Worm (Caenorhabditis elegans) whole organism, L3 larva: ENCODE measurements around the gene lact-2.

Source experiments
- aly-2 ChIP-seq: fragments of 150-350 bp; optimal IDR thresholded peaks from 2 replicates; lab custom pipeline; 2014; ENCODE audit warnings: missing biosample characterization, missing genetic modification characterization
- ceh-82 ChIP-seq: fragments of 150-350 bp; optimal IDR thresholded peaks from 2 replicates; lab custom pipeline; 2014; ENCODE audit warnings: missing biosample characterization, missing genetic modification characterization
- egl-27 ChIP-seq: sonication (generic microtip); optimal IDR thresholded peaks from 4 replicates; lab custom pipeline; 2017; ENCODE audit warnings: missing biosample characterization, missing genetic modification reagents, missing genetic modification characterization
- hmg-11 ChIP-seq: sonication (generic microtip); optimal IDR thresholded peaks from 2 replicates; lab custom pipeline; 2016; ENCODE audit warnings: missing genetic modification characterization, missing compliant biosample characterization
- jun-1 ChIP-seq: fragments of 150-350 bp; optimal IDR thresholded peaks from 2 replicates; lab custom pipeline; 2014; ENCODE audit warnings: missing biosample characterization, missing genetic modification reagents, missing genetic modification characterization
- lin-39 ChIP-seq: fragments of 150-350 bp; optimal IDR thresholded peaks from 2 replicates; lab custom pipeline; 2018; ENCODE audit warnings: missing biosample characterization, missing genetic modification reagents, missing genetic modification characterization
- nhr-11 ChIP-seq: fragments of 150-350 bp; optimal IDR thresholded peaks from 2 replicates; lab custom pipeline; 2014; ENCODE audit warnings: missing biosample characterization, missing genetic modification characterization
- nhr-12 ChIP-seq: fragments of 150-350 bp; optimal IDR thresholded peaks from 2 replicates; lab custom pipeline; 2014; ENCODE audit warnings: missing biosample characterization, missing genetic modification characterization
- nhr-23 ChIP-seq: fragments of 150-350 bp; optimal IDR thresholded peaks from 2 replicates; lab custom pipeline; 2014; ENCODE audit warnings: missing biosample characterization, missing genetic modification reagents, missing genetic modification characterization
- nhr-237 ChIP-seq: fragments of 150-350 bp; optimal IDR thresholded peaks from 2 replicates; lab custom pipeline; 2014; ENCODE audit warnings: missing biosample characterization, missing genetic modification characterization
- nhr-28 ChIP-seq: fragments of 150-350 bp; optimal IDR thresholded peaks from 2 replicates; lab custom pipeline; 2014; ENCODE audit warnings: missing biosample characterization, missing genetic modification characterization
- nhr-43 ChIP-seq: sonication (generic microtip); optimal IDR thresholded peaks from 2 replicates; lab custom pipeline; 2016; ENCODE audit warnings: mild to moderate bottlenecking, missing genetic modification characterization, missing compliant biosample characterization; ENCODE audit not compliant: poor library complexity, severe bottlenecking
- pqm-1 ChIP-seq: fragments of 150-350 bp; optimal IDR thresholded peaks from 2 replicates; lab custom pipeline; 2017; ENCODE audit warnings: missing biosample characterization, missing genetic modification characterization, inconsistent platforms

DNA sequence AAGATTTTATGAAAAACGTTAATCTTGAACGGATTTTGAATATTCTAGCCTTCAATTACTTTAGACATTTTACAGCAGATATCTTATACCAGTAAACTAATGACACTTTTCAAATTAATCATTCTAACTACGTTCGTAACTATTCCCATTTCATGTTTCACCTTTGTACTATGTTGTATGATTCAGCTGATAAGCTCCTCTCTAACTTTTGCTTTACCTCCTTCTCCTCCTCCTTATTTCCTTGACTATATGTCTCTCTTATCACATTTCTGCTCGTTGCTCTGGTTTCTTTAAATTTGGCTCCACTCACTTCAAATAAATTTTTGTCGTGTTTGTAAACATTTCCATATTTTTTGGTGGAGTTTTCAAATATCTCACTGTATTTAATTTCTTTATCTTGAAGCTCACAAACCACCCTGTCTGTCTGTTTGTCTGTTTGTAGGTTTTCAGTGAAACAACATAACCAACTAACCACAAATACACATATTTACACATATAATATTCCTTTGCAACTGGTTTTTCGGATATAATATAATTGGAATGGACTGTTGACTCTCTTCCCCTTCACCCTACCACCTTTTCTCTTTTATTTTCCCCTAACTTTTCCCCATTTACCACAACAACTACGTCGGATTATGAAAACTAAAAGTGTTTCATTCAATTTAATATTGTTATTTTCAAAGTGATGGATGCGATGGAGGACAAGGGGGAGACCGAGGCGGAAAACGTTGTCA lies at the start of gene lact-2:
- TF ChIP-seq lin-39 (tag; lab: Kevin White, UChicago) = no peak
- TF ChIP-seq nhr-237 (tag; lab: Kevin White, UChicago) = no peak
- no peak for TF ChIP-seq nhr-28
- TF ChIP-seq pqm-1 (tag; lab: Kevin White, UChicago) = peak; percentile 77
- TF ChIP-seq nhr-12 (tag; lab: Kevin White, UChicago) = no peak
- TF ChIP-seq aly-2 = no peak
- TF ChIP-seq egl-27 (tag; lab: Kevin White, UChicago) = no peak
- no peak for TF ChIP-seq nhr-11 (tag; lab: Kevin White, UChicago)
- TF ChIP-seq nhr-43 = no peak
- TF ChIP-seq jun-1 (tag; lab: Kevin White, UChicago) = no peak
- no peak for TF ChIP-seq ceh-82 (tag; lab: Kevin White, UChicago)
- no peak for TF ChIP-seq hmg-11 (tag; lab: Kevin White, UChicago)
- TF ChIP-seq nhr-23 = no peak
